Worm (Caenorhabditis elegans) whole organism, L4 larva: Measurements from ENCODE around the gene F29B9.1.

ENCODE experiments used
- D1046.2 ChIP-seq: fragments of 200-800 bp; sonication (Bioruptor generic); IDR thresholded peaks from 2 replicates; pipeline ENCODE4 v1.3.6; 2022; ENCODE audit warnings: missing genetic modification characterization, missing compliant biosample characterization
- F26F4.8 ChIP-seq: fragments of 200-800 bp; sonication (Bioruptor generic); conservative IDR thresholded peaks from 2 replicates; pipeline ENCODE4 v1.3.6; 2022; ENCODE audit warnings: missing genetic modification characterization, missing compliant biosample characterization
- F44E2.7 ChIP-seq: fragments of 200-800 bp; sonication (Bioruptor generic); IDR thresholded peaks from 2 replicates; pipeline ENCODE4 v2.1.2; 2022; ENCODE audit warnings: missing genetic modification characterization, missing compliant biosample characterization
- F49E8.2 ChIP-seq: sonication (generic microtip); optimal IDR thresholded peaks from 2 replicates; lab custom pipeline; 2016; ENCODE audit warnings: missing compliant biosample characterization, mild to moderate bottlenecking, missing genetic modification characterization, borderline replicate concordance
- T26A8.4 ChIP-seq: fragments of 200-800 bp; sonication (Bioruptor generic); IDR thresholded peaks from 2 replicates; pipeline ENCODE4 v1.3.6; 2022; ENCODE audit warnings: missing genetic modification characterization, missing compliant biosample characterization
- Y48G9A.11 ChIP-seq: fragments of 200-800 bp; sonication (Bioruptor generic); IDR thresholded peaks from 2 replicates; pipeline ENCODE4 v1.3.6; 2022; ENCODE audit warnings: missing genetic modification reagents, missing genetic modification characterization, missing compliant biosample characterization
- Y5F2A.4 ChIP-seq: fragments of 200-800 bp; sonication (Bioruptor generic); optimal IDR thresholded peaks from 2 replicates; lab custom pipeline; 2018; ENCODE audit warnings: mild to moderate bottlenecking, missing genetic modification characterization, missing compliant biosample characterization
- aha-1 ChIP-seq: fragments of 150-350 bp; peaks from one replicate; lab custom pipeline; 2014; ENCODE audit warnings: missing biosample characterization, missing genetic modification characterization
- attf-4 ChIP-seq: sonication (generic microtip); optimal IDR thresholded peaks from 3 replicates; lab custom pipeline; 2017; ENCODE audit warnings: missing biosample characterization, missing genetic modification characterization
- ceh-28 ChIP-seq: fragments of 150-350 bp; optimal IDR thresholded peaks from 2 replicates; lab custom pipeline; 2014; ENCODE audit warnings: missing biosample characterization, missing genetic modification reagents, missing genetic modification characterization
- ceh-62 ChIP-seq: sonication (generic microtip); optimal IDR thresholded peaks from 2 replicates; lab custom pipeline; 2017; ENCODE audit warnings: missing biosample characterization, missing genetic modification characterization
- ceh-82 ChIP-seq: sonication (generic microtip); optimal IDR thresholded peaks from 2 replicates; lab custom pipeline; 2017; ENCODE audit warnings: missing biosample characterization, missing genetic modification characterization
- cey-2 ChIP-seq: sonication (generic microtip); optimal IDR thresholded peaks from 3 replicates; lab custom pipeline; 2017; ENCODE audit warnings: missing genetic modification characterization, mild to moderate bottlenecking, missing compliant biosample characterization, antibody characterized with exemption, borderline replicate concordance; ENCODE audit not compliant: insufficient read depth
- ctbp-1 ChIP-seq: fragments of 200-800 bp; sonication (Bioruptor generic); IDR thresholded peaks from 2 replicates; pipeline ENCODE4 v1.3.6; 2022; ENCODE audit warnings: missing genetic modification reagents, missing genetic modification characterization, missing compliant biosample characterization
- daf-16 ChIP-seq, 3 experiments: sonication (generic microtip); optimal IDR thresholded peaks; 2 replicates each; lab custom pipeline; 2016 to 2017; ENCODE audit warnings: missing genetic modification characterization in 3 of 3, missing genetic modification reagents in 3 of 3, mild to moderate bottlenecking in 2 of 3, missing compliant biosample characterization in 2 of 3, missing biosample characterization in 1 of 3, moderate library complexity in 1 of 3
- daf-8 ChIP-seq: fragments of 200-800 bp; sonication (Bioruptor generic); IDR thresholded peaks from 2 replicates; pipeline ENCODE4 v1.3.6; 2022; ENCODE audit warnings: missing genetic modification characterization, missing compliant biosample characterization
- dmd-9 ChIP-seq: fragments of 200-800 bp; sonication (Bioruptor generic); IDR thresholded peaks from 2 replicates; pipeline ENCODE4 v1.3.6; 2022; ENCODE audit warnings: missing genetic modification reagents, missing genetic modification characterization, missing compliant biosample characterization
- fkh-10 ChIP-seq: fragments of 150-350 bp; optimal IDR thresholded peaks from 2 replicates; lab custom pipeline; 2014; ENCODE audit warnings: missing biosample characterization, missing genetic modification reagents, missing genetic modification characterization
- gei-8 ChIP-seq: fragments of 200-800 bp; sonication (Bioruptor generic); optimal IDR thresholded peaks from 2 replicates; lab custom pipeline; 2018; ENCODE audit warnings: mild to moderate bottlenecking, missing genetic modification characterization, missing compliant biosample characterization
- jun-1 ChIP-seq: fragments of 150-350 bp; optimal IDR thresholded peaks from 2 replicates; lab custom pipeline; 2014; ENCODE audit warnings: missing biosample characterization, missing genetic modification reagents, missing genetic modification characterization
- lim-7 ChIP-seq: fragments of 200-800 bp; sonication (Bioruptor generic); IDR thresholded peaks from 2 replicates; pipeline ENCODE4 v1.3.6; 2022; ENCODE audit warnings: missing genetic modification characterization, missing compliant biosample characterization
- lin-13 ChIP-seq: fragments of 150-350 bp; optimal IDR thresholded peaks from 2 replicates; lab custom pipeline; 2014; ENCODE audit warnings: missing biosample characterization, missing genetic modification reagents, missing genetic modification characterization
- lin-15B ChIP-seq: fragments of 150-350 bp; sonication (generic microtip); optimal IDR thresholded peaks from 3 replicates; lab custom pipeline; 2014; ENCODE audit warnings: missing biosample characterization, missing genetic modification characterization
- lin-38 ChIP-seq: fragments of 200-800 bp; sonication (Bioruptor generic); IDR thresholded peaks from 2 replicates; pipeline ENCODE4 v1.3.6; 2022; ENCODE audit warnings: missing genetic modification reagents, missing genetic modification characterization, missing compliant biosample characterization
- mdt-29 ChIP-seq: fragments of 200-800 bp; sonication (Bioruptor generic); IDR thresholded peaks from 2 replicates; pipeline ENCODE4 v1.3.6; 2022; ENCODE audit warnings: missing genetic modification reagents, missing genetic modification characterization, missing compliant biosample characterization
- mep-1 ChIP-seq: fragments of 150-350 bp; sonication (generic microtip); optimal IDR thresholded peaks from 3 replicates; lab custom pipeline; 2014; ENCODE audit warnings: missing biosample characterization, missing genetic modification characterization
- mxl-2 ChIP-seq: fragments of 200-800 bp; sonication (Bioruptor generic); conservative IDR thresholded peaks from 2 replicates; pipeline ENCODE4 v1.3.6; 2022; ENCODE audit warnings: missing genetic modification reagents, missing genetic modification characterization, missing compliant biosample characterization
- mxl-3 ChIP-seq: fragments of 200-800 bp; sonication (Bioruptor generic); optimal IDR thresholded peaks from 2 replicates; lab custom pipeline; 2018; ENCODE audit warnings: mild to moderate bottlenecking, missing genetic modification characterization, missing compliant biosample characterization
- nhr-25 ChIP-seq: sonication (generic microtip); optimal IDR thresholded peaks from 2 replicates; lab custom pipeline; 2017; ENCODE audit warnings: missing genetic modification characterization, mild to moderate bottlenecking, missing compliant biosample characterization, antibody characterized with exemption, moderate library complexity, borderline replicate concordance; ENCODE audit not compliant: insufficient read depth
- nhr-28 ChIP-seq: fragments of 150-350 bp; optimal IDR thresholded peaks from 2 replicates; lab custom pipeline; 2014; ENCODE audit warnings: missing biosample characterization, missing genetic modification characterization
- nhr-48 ChIP-seq: sonication (generic microtip); optimal IDR thresholded peaks from 2 replicates; lab custom pipeline; 2016; ENCODE audit warnings: mild to moderate bottlenecking, missing genetic modification characterization, missing compliant biosample characterization
- nhr-76 ChIP-seq: fragments of 150-350 bp; optimal IDR thresholded peaks from 2 replicates; lab custom pipeline; 2014; ENCODE audit warnings: missing biosample characterization, missing genetic modification characterization
- nhr-77 ChIP-seq: fragments of 150-350 bp; optimal IDR thresholded peaks from 2 replicates; lab custom pipeline; 2014; ENCODE audit warnings: missing biosample characterization, missing genetic modification characterization
- sdz-12 ChIP-seq: fragments of 200-800 bp; sonication (Bioruptor generic); optimal IDR thresholded peaks from 2 replicates; lab custom pipeline; 2018; ENCODE audit warnings: mild to moderate bottlenecking, missing genetic modification characterization, missing compliant biosample characterization
- set-16 ChIP-seq: fragments of 200-800 bp; sonication (Bioruptor generic); IDR thresholded peaks from 2 replicates; pipeline ENCODE4 v1.3.6; 2022; ENCODE audit warnings: missing genetic modification reagents, missing genetic modification characterization, missing compliant biosample characterization
- tag-97 ChIP-seq: fragments of 200-800 bp; sonication (Bioruptor generic); IDR thresholded peaks from 2 replicates; pipeline ENCODE4 v1.3.6; 2022; ENCODE audit warnings: missing genetic modification characterization, missing compliant biosample characterization
- unc-39 ChIP-seq: sonication (generic microtip); optimal IDR thresholded peaks from 2 replicates; lab custom pipeline; 2017; ENCODE audit warnings: missing biosample characterization, missing genetic modification characterization
- unc-62 ChIP-seq, 3 experiments: fragments of 150-350 bp in 1 of 3; sonication (generic microtip); optimal IDR thresholded peaks in 2 of 3; peaks in 1 of 3; 1 replicate in 1 of 3; 2 replicates in 2 of 3; lab custom pipeline; 2014 to 2017; ENCODE audit warnings: missing biosample characterization in 3 of 3, missing genetic modification characterization in 3 of 3, missing genetic modification reagents in 3 of 3, missing genotype in 1 of 3
- ztf-11 ChIP-seq: fragments of 150-350 bp; optimal IDR thresholded peaks from 2 replicates; lab custom pipeline; 2014; ENCODE audit warnings: missing biosample characterization, missing genetic modification characterization
- ztf-7 ChIP-seq: fragments of 150-350 bp; optimal IDR thresholded peaks from 2 replicates; lab custom pipeline; 2014; ENCODE audit warnings: missing biosample characterization, missing genetic modification characterization

F29B9.1 gene

ce11 chrIV:4678718-4679117 lies 13.5 kb downstream of the F29B9.1 start, which contains the start of gene kin-36:
Gene kin-36 (plus strand): TSS chrIV:4679018.
- no peak for TF ChIP-seq nhr-28 (tag; lab: Kevin White, UChicago)
- no peak for TF ChIP-seq attf-4 (tag; lab: Kevin White, UChicago)

ce11 chrIV:4683149-4683548 lies 18.0 kb downstream of the F29B9.1 start:
- TF ChIP-seq daf-16 (GFP tag; optimal IDR thresholded peaks at IDR 0.05; lab: Kevin White, UChicago): no peak
- no peak for TF ChIP-seq daf-16 (tag; optimal IDR thresholded peaks at IDR 0.05; lab: Kevin White, UChicago)
- TF ChIP-seq F26F4.8 (GFP tag; lab: Robert Waterston, UW): no peak
- no peak for TF ChIP-seq lin-13 (GFP tag; lab: Kevin White, UChicago)
- no peak for TF ChIP-seq mxl-2 (GFP tag; lab: Robert Waterston, UW)
- no peak for TF ChIP-seq mdt-29 (GFP tag; lab: Robert Waterston, UW)
- no peak for TF ChIP-seq ztf-11 (tag; lab: Kevin White, UChicago)
- no peak for TF ChIP-seq ceh-62 (tag; lab: Kevin White, UChicago)
- TF ChIP-seq ztf-7: no peak
- no peak for TF ChIP-seq sdz-12 (GFP tag; lab: Kevin White, UChicago)
- TF ChIP-seq aha-1 (tag; lab: Kevin White, UChicago): no peak
- no peak for TF ChIP-seq fkh-10
- TF ChIP-seq nhr-76 (tag; lab: Kevin White, UChicago): no peak
- TF ChIP-seq lim-7: no peak
- TF ChIP-seq ceh-82: no peak
- TF ChIP-seq T26A8.4 (GFP tag; lab: Robert Waterston, UW): no peak
- no peak for TF ChIP-seq ctbp-1 (GFP tag; lab: Robert Waterston, UW)
- TF ChIP-seq lin-38 (GFP tag; lab: Robert Waterston, UW): no peak
- TF ChIP-seq, all 104 proteins: peak for 0

ce11 chrIV:4686291-4686830 lies 21.2 kb downstream of the F29B9.1 start:
- TF ChIP-seq lin-38 (GFP tag; lab: Robert Waterston, UW): no peak
- peak in 1 of 2 experiments; percentile 65 for TF ChIP-seq unc-62 (GFP tag; optimal IDR thresholded peaks at IDR 0.05 in 1 of 2; lab: Kevin White, UChicago)
- TF ChIP-seq unc-62 (tag; optimal IDR thresholded peaks at IDR 0.05; lab: Kevin White, UChicago): no peak

- TF ChIP-seq aha-1 (tag; lab: Kevin White, UChicago): peak; percentile 69
- TF ChIP-seq set-16: peak; percentile 56; the same call in 1 of the 2 replicates
- no peak for TF ChIP-seq F49E8.2
Observed at ce11 chrIV:4686898-4687297, 21.7 kb downstream of the F29B9.1 start.

ce11 chrIV:4688221-4688620 lies 23.0 kb downstream of the F29B9.1 start, which contains the start of gene bus-4:
Gene bus-4 (plus strand): TSS chrIV:4688269.
- no peak for TF ChIP-seq mxl-3 (GFP tag; lab: Kevin White, UChicago)
- no peak for TF ChIP-seq nhr-48 (tag; lab: Kevin White, UChicago)
- no peak for TF ChIP-seq lin-15B (tag; lab: Kevin White, UChicago)

- TF ChIP-seq nhr-77 (tag; lab: Kevin White, UChicago) (no peak), tag-97 (no peak), sdz-12 (GFP tag; lab: Kevin White, UChicago) (no peak), unc-39 (tag; lab: Kevin White, UChicago) (no peak), Y48G9A.11 (GFP tag; lab: Robert Waterston, UW) (no peak)
- TF ChIP-seq, all 104 proteins: peak for 0
Observed at ce11 chrIV:4692463-4692862, 27.3 kb downstream of the F29B9.1 start, which contains the start of gene spe-51. Gene spe-51 (plus strand): TSS chrIV:4692763.

- TF ChIP-seq daf-8 (no peak), ceh-28 (no peak), Y5F2A.4 (GFP tag; lab: Kevin White, UChicago) (no peak), dmd-9 (no peak), nhr-76 (tag; lab: Kevin White, UChicago) (no peak), nhr-25 (tag; lab: Kevin White, UChicago) (no peak), gei-8 (GFP tag; lab: Kevin White, UChicago) (no peak), jun-1 (tag; lab: Kevin White, UChicago) (no peak), mep-1 (tag; lab: Kevin White, UChicago) (no peak), D1046.2 (no peak), F44E2.7 (no peak), cey-2 (tag; lab: Kevin White, UChicago) (no peak)
Observed at ce11 chrIV:4703911-4704310, 38.7 kb downstream of the F29B9.1 start, which contains the start of gene ogdh-1. Gene ogdh-1 (minus strand): TSS chrIV:4704011.
